ENCODE assay signal across 4 fruit fly cellular contexts in genomic region chr3L:16497198-16497701, dm6.
TF ChIP-seq lines count a peak whose summit lies in the region.

Gene st, plus strand, starts transcription at chr3L:16497651.

- no peak for TF ChIP-seq CTCF in whole organism, embryonic (GFP tag; optimal IDR thresholded peaks at IDR 0.05; lab: Kevin White, UChicago)

TF ChIP-seq in whole organism, adult, 20 proteins besides CTCF, POLR2A, EP300 and RAD21:
- no peak for TF ChIP-seq CG5204 (GFP tag; optimal IDR thresholded peaks at IDR 0.05; lab: Kevin White, UChicago)
- no peak for TF ChIP-seq CG12768 (GFP tag; optimal IDR thresholded peaks at IDR 0.05; lab: Kevin White, UChicago)
- peak; percentile 8 for TF ChIP-seq CG33017 (tag; optimal IDR thresholded peaks at IDR 0.05; lab: Kevin White, UChicago)
- TF ChIP-seq Crg-1 (GFP tag; optimal IDR thresholded peaks at IDR 0.05; lab: Kevin White, UChicago): no peak
- TF ChIP-seq CG14711 (tag; optimal IDR thresholded peaks at IDR 0.05; lab: Kevin White, UChicago): no peak
- TF ChIP-seq CG7045 (GFP tag; optimal IDR thresholded peaks at IDR 0.05; lab: Kevin White, UChicago): no peak
- TF ChIP-seq toe (GFP tag; optimal IDR thresholded peaks at IDR 0.05; lab: Kevin White, UChicago): no peak
- TF ChIP-seq Hr96 (GFP tag; optimal IDR thresholded peaks at IDR 0.05; lab: Kevin White, UChicago): no peak
- no peak for TF ChIP-seq kay (GFP tag; lab: Kevin White, UChicago; ENCODE audit: borderline replicate concordance)
- peak; percentile 3 for TF ChIP-seq tj (GFP tag; optimal IDR thresholded peaks at IDR 0.05; lab: Kevin White, UChicago)
- TF ChIP-seq CG1620 (GFP tag; optimal IDR thresholded peaks at IDR 0.05; lab: Kevin White, UChicago): no peak
- TF ChIP-seq cnc (optimal IDR thresholded peaks at IDR 0.05; lab: Kevin White, UChicago): no peak
- TF ChIP-seq cic (GFP tag; optimal IDR thresholded peaks at IDR 0.05; lab: Kevin White, UChicago): no peak
- TF ChIP-seq pad (GFP tag; optimal IDR thresholded peaks at IDR 0.05; lab: Kevin White, UChicago): no peak
- TF ChIP-seq CG7101 (tag; optimal IDR thresholded peaks at IDR 0.05; lab: Kevin White, UChicago): peak; percentile 18
- no peak for TF ChIP-seq ovo (GFP tag; optimal IDR thresholded peaks at IDR 0.05; lab: Kevin White, UChicago)

TF ChIP-seq in whole organism, embryonic, 481 proteins besides CTCF, POLR2A, EP300 and RAD21:
- peak; percentile 71 for TF ChIP-seq grau (tag; optimal IDR thresholded peaks at IDR 0.05; lab: Kevin White, UChicago)
- TF ChIP-seq Sox102F (GFP tag; optimal IDR thresholded peaks at IDR 0.05; lab: Kevin White, UChicago): peak; percentile 18
- TF ChIP-seq insv (GFP tag; optimal IDR thresholded peaks at IDR 0.05; lab: Kevin White, UChicago): no peak
- TF ChIP-seq Ptx1 (GFP tag; IDR thresholded peaks at IDR 0.05; lab: Robert Waterston, UW): peak; percentile 19; the same call in 1 of the 2 replicates
- TF ChIP-seq ftz-f1 (GFP tag; optimal IDR thresholded peaks at IDR 0.05; lab: Kevin White, UChicago): no peak
- peak; percentile 38; the same call in 1 of the 3 replicates for TF ChIP-seq row (GFP tag; IDR thresholded peaks at IDR 0.05; lab: Robert Waterston, UW)
- peak; percentile 27 for TF ChIP-seq CG2712 (tag; optimal IDR thresholded peaks at IDR 0.05; lab: Kevin White, UChicago)
- TF ChIP-seq Med (GFP tag; lab: Kevin White, UChicago): peak; percentile 69
- TF ChIP-seq unpg (GFP tag; optimal IDR thresholded peaks at IDR 0.05; lab: Kevin White, UChicago): no peak
TF ChIP-seq in whole organism, embryonic: peak in this region for 6.

TF ChIP-seq in whole organism, prepupa, 60 proteins besides CTCF, POLR2A, EP300 and RAD21:
- TF ChIP-seq dac (GFP tag; optimal IDR thresholded peaks at IDR 0.05; lab: Kevin White, UChicago): no peak
- no peak for TF ChIP-seq fd59A (GFP tag; optimal IDR thresholded peaks at IDR 0.05; lab: Kevin White, UChicago)
- TF ChIP-seq CG8319 (GFP tag; optimal IDR thresholded peaks at IDR 0.05; lab: Kevin White, UChicago): no peak
- TF ChIP-seq Ets96B (tag; optimal IDR thresholded peaks at IDR 0.05; lab: Kevin White, UChicago): no peak
- peak; percentile 45 for TF ChIP-seq CG32006 (GFP tag; optimal IDR thresholded peaks at IDR 0.05; lab: Kevin White, UChicago)
- no peak for TF ChIP-seq acj6 (GFP tag; optimal IDR thresholded peaks at IDR 0.05; lab: Kevin White, UChicago)
- no peak for TF ChIP-seq CG3032 (tag; optimal IDR thresholded peaks at IDR 0.05; lab: Kevin White, UChicago)
- TF ChIP-seq CG8119 (GFP tag; IDR thresholded peaks at IDR 0.05; lab: Robert Waterston, UW): no peak
- TF ChIP-seq CG11762 (GFP tag; optimal IDR thresholded peaks at IDR 0.05; lab: Kevin White, UChicago; ENCODE audit: insufficient read depth): no peak
- no peak for TF ChIP-seq CG6163 (GFP tag; IDR thresholded peaks at IDR 0.05; lab: Robert Waterston, UW)
- TF ChIP-seq Eip75B (GFP tag; optimal IDR thresholded peaks at IDR 0.05; lab: Kevin White, UChicago): no peak
- no peak for TF ChIP-seq Lpt (GFP tag; optimal IDR thresholded peaks at IDR 0.05; lab: Kevin White, UChicago)
- TF ChIP-seq CG6854 (GFP tag; optimal IDR thresholded peaks at IDR 0.05; lab: Kevin White, UChicago): no peak
- peak; percentile 21 for TF ChIP-seq CG10631 (GFP tag; optimal IDR thresholded peaks at IDR 0.05; lab: Kevin White, UChicago)
- no peak for TF ChIP-seq lz (GFP tag; optimal IDR thresholded peaks at IDR 0.05; lab: Kevin White, UChicago)
- no peak for TF ChIP-seq Sox15 (GFP tag; optimal IDR thresholded peaks at IDR 0.05; lab: Kevin White, UChicago)
- TF ChIP-seq fkh (GFP tag; optimal IDR thresholded peaks at IDR 0.05; lab: Kevin White, UChicago): peak; percentile 18
- no peak for TF ChIP-seq eg (GFP tag; IDR thresholded peaks at IDR 0.05; lab: Robert Waterston, UW)
- TF ChIP-seq Eip93F (GFP tag; optimal IDR thresholded peaks at IDR 0.05; lab: Kevin White, UChicago): no peak
- TF ChIP-seq CG6792 (GFP tag; optimal IDR thresholded peaks at IDR 0.05; lab: Kevin White, UChicago): no peak
- no peak for TF ChIP-seq net (GFP tag; optimal IDR thresholded peaks at IDR 0.05; lab: Kevin White, UChicago)
- TF ChIP-seq achi (GFP tag; optimal IDR thresholded peaks at IDR 0.05; lab: Kevin White, UChicago): peak; percentile 7
- peak; percentile 24 for TF ChIP-seq Hr4 (GFP tag; optimal IDR thresholded peaks at IDR 0.05; lab: Kevin White, UChicago)
- no peak for TF ChIP-seq CG16779 (tag; optimal IDR thresholded peaks at IDR 0.05; lab: Kevin White, UChicago)
- no peak for TF ChIP-seq CG11902 (GFP tag; optimal IDR thresholded peaks at IDR 0.05; lab: Kevin White, UChicago)
- no peak for TF ChIP-seq Eip78C (GFP tag; lab: Kevin White, UChicago)
- no peak for TF ChIP-seq CG8632 (GFP tag; optimal IDR thresholded peaks at IDR 0.05; lab: Kevin White, UChicago)
- TF ChIP-seq CG10669 (GFP tag; optimal IDR thresholded peaks at IDR 0.05; lab: Kevin White, UChicago): no peak
- no peak for TF ChIP-seq vri (GFP tag; optimal IDR thresholded peaks at IDR 0.05; lab: Kevin White, UChicago)
- TF ChIP-seq CG9139 (GFP tag; optimal IDR thresholded peaks at IDR 0.05; lab: Kevin White, UChicago): no peak
- TF ChIP-seq CG3919 (GFP tag; optimal IDR thresholded peaks at IDR 0.05; lab: Kevin White, UChicago): no peak
- no peak for TF ChIP-seq svp (GFP tag; lab: Kevin White, UChicago)
- peak; percentile 17 for TF ChIP-seq OdsH (GFP tag; optimal IDR thresholded peaks at IDR 0.05; lab: Kevin White, UChicago)

TF ChIP-seq in whole organism, pupa, 21 proteins besides CTCF, POLR2A, EP300 and RAD21:
- no peak for TF ChIP-seq CG12605 (GFP tag; IDR thresholded peaks at IDR 0.05; lab: Robert Waterston, UW)
- TF ChIP-seq CG14655 (GFP tag; optimal IDR thresholded peaks at IDR 0.05; lab: Kevin White, UChicago): peak; percentile 44
- peak; percentile 55 for TF ChIP-seq CG8159 (tag; optimal IDR thresholded peaks at IDR 0.05; lab: Kevin White, UChicago)
